Fruit fly (Drosophila melanogaster): ENCODE results near the gene CG8031.

- no peak for TF ChIP-seq CG8478 (optimal IDR thresholded peaks at IDR 0.05)
- TF ChIP-seq CTCF (optimal IDR thresholded peaks at IDR 0.05), result no peak
These were observed 18.1 kb downstream of the CG8031 start, which contains the start of gene yellow-f for dm6 chr3R:12993018-12993417.

Data from S2 (cell line).